Fruit fly (Drosophila melanogaster): Measurements from ENCODE around the gene aay.

DNA sequence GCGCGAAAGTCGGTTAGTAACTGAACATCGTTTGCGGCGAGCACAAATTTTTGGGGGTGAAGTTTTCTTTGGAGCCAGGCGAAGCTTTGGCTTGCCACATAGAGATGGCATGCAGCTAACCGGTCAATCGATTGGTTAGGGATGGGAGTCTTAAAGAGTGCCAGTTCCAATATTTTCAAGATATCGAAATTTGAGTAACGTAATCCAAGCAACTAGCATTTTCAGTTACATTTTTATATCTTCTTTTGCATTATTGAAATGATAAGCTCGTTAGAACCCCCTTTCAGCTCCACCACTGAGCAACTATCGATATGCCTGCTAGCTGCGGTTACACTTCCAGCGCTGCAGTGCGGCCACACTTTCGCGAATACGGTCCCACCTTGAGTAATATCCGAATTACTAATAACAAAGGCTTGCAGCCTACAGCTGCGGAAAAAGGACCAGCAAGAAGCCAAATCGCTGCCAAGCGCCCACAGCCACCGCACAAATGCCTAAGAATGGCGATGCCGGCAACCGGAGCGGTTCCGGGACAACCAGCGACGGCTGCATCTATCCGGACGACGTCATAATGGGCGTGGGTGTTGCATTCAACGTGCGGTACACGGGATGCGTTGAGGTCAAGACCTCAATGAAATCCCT is 3.7 kb downstream of the aay start, which contains the start of the genes Atat and Shc:
- TF ChIP-seq CG11504 (tag; optimal IDR thresholded peaks at IDR 0.05) (peak; percentile 97), kni (GFP tag; optimal IDR thresholded peaks at IDR 0.05) (peak; percentile 85), tx (GFP tag; optimal IDR thresholded peaks at IDR 0.05) (peak; percentile 100), CG8765 (GFP tag; IDR thresholded peaks at IDR 0.05) (peak; percentile 99), CG10543 (GFP tag; optimal IDR thresholded peaks at IDR 0.05) (peak; percentile 98), Fer1 (GFP tag; optimal IDR thresholded peaks at IDR 0.05) (peak; percentile 98), chn (GFP tag; optimal IDR thresholded peaks at IDR 0.05) (peak; percentile 100), D (optimal IDR thresholded peaks at IDR 0.05) (no peak), D (GFP tag; optimal IDR thresholded peaks at IDR 0.05) (peak; percentile 97), CG4707 (GFP tag; optimal IDR thresholded peaks at IDR 0.05) (peak; percentile 81), CG18262 (tag; optimal IDR thresholded peaks at IDR 0.05) (peak; percentile 96), esg (GFP tag; conservative IDR thresholded peaks at IDR 0.05) (peak; percentile 100), CG3163 (GFP tag; optimal IDR thresholded peaks at IDR 0.05) (peak; percentile 96), CG8388 (GFP tag; optimal IDR thresholded peaks at IDR 0.05) (peak; percentile 94)

All from whole organism, embryonic.